Worm (Caenorhabditis elegans): Measurements from ENCODE around the gene C25A6.1.

DNA sequence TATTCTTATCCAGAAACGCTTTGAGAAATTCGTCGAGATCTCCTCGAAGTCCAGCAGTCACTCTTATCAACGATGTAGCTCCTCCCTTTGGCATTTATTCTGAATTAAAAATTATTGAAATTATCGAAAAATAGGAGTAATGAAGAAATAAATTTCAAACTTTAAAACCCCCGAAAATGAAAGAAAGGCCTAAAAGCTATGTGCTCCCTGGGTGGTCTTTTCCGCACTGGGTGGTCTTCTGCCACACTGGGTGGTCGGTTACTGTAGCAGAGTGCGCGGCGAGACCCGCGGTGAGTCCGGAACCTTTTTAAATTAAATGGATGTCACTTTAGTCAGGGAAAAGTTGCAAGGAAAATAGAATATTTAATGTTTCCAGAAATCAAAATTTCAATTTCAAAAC lies 30.7 kb downstream of the C25A6.1 start, which contains the start of gene snpc-1.3:
- TF ChIP-seq tra-4 (tag; optimal IDR thresholded peaks at IDR 0.05) (no peak), ets-7 (tag; optimal IDR thresholded peaks at IDR 0.05) (no peak)
